Fruit fly (Drosophila melanogaster): Measurements from ENCODE around the gene bif.
A peak's percentile ranks its signal among the peaks of the same experiment; 100 is the strongest.

bif gene

dm6 chrX:11678539-11679040 is at the start of gene bif, which contains the start of gene Vlet (continued):
- peak; percentile 41 for TF ChIP-seq E2f2 (GFP tag; IDR thresholded peaks at IDR 0.05)
- no peak for TF ChIP-seq exex (tag; optimal IDR thresholded peaks at IDR 0.05)
- no peak for TF ChIP-seq sens-2 (GFP tag; IDR thresholded peaks at IDR 0.05)
- TF ChIP-seq da (GFP tag; optimal IDR thresholded peaks at IDR 0.05) = no peak
- TF ChIP-seq fd102C (GFP tag; optimal IDR thresholded peaks at IDR 0.05) = no peak
- no peak for TF ChIP-seq CG14050 (GFP tag; IDR thresholded peaks at IDR 0.05)
- TF ChIP-seq emc (GFP tag; optimal IDR thresholded peaks at IDR 0.05) = no peak
- peak; percentile 78 for TF ChIP-seq CG13775 (GFP tag; optimal IDR thresholded peaks at IDR 0.05)
- no peak for TF ChIP-seq CG11398 (GFP tag; optimal IDR thresholded peaks at IDR 0.05)
- no peak for TF ChIP-seq CG8478 (optimal IDR thresholded peaks at IDR 0.05)
- peak; percentile 46 for TF ChIP-seq ssp (GFP tag; IDR thresholded peaks at IDR 0.05)
- no peak for TF ChIP-seq CG43689 (GFP tag; IDR thresholded peaks at IDR 0.05)
- no peak for TF ChIP-seq CG17912 (GFP tag; optimal IDR thresholded peaks at IDR 0.05)
- peak; percentile 41 for TF ChIP-seq CG12155 (GFP tag; optimal IDR thresholded peaks at IDR 0.05)
- TF ChIP-seq dan (GFP tag; IDR thresholded peaks at IDR 0.05) = no peak
- peak; percentile 58 for TF ChIP-seq BtbVII (GFP tag; optimal IDR thresholded peaks at IDR 0.05)
- TF ChIP-seq HLH4C (GFP tag; IDR thresholded peaks at IDR 0.05; ENCODE audit: partially characterized antibody) = peak; percentile 57; the same call in 2 of the 3 replicates
- TF ChIP-seq trem (tag; optimal IDR thresholded peaks at IDR 0.05) = peak; percentile 65
- TF ChIP-seq Fer1 (GFP tag; optimal IDR thresholded peaks at IDR 0.05) = peak; percentile 55
- peak; percentile 36; the same call in 1 of the 2 replicates for TF ChIP-seq hbn (GFP tag; IDR thresholded peaks at IDR 0.05; ENCODE audit: partially characterized antibody)
- TF ChIP-seq CG7745 (tag; optimal IDR thresholded peaks at IDR 0.05) = no peak
- TF ChIP-seq Scr (GFP tag; IDR thresholded peaks at IDR 0.05; ENCODE audit: partially characterized antibody) = peak; percentile 62
- 0 out of 2 replicates have a peak, but pooled peaks have one; percentile 49 for TF ChIP-seq ato (GFP tag; IDR thresholded peaks at IDR 0.05; ENCODE audit: partially characterized antibody)
- no peak for TF ChIP-seq pb (GFP tag; optimal IDR thresholded peaks at IDR 0.05)
- TF ChIP-seq Camta (GFP tag; optimal IDR thresholded peaks at IDR 0.05) = peak; percentile 20
- peak; percentile 67 for TF ChIP-seq az2 (GFP tag; optimal IDR thresholded peaks at IDR 0.05)
- peak; percentile 56 for TF ChIP-seq unpg (GFP tag; optimal IDR thresholded peaks at IDR 0.05)
- TF ChIP-seq Ada2b (GFP tag; IDR thresholded peaks at IDR 0.05) = 0 out of 2 replicates have a peak, but pooled peaks have one; percentile 13
- peak; percentile 76 for TF ChIP-seq row (GFP tag; IDR thresholded peaks at IDR 0.05)
- TF ChIP-seq CG2199 (GFP tag; IDR thresholded peaks at IDR 0.05) = no peak
- TF ChIP-seq CG12391 (tag; optimal IDR thresholded peaks at IDR 0.05) = peak; percentile 77
- TF ChIP-seq CHES-1-like (GFP tag; optimal IDR thresholded peaks at IDR 0.05) = no peak
- TF ChIP-seq CG10431 (GFP tag; optimal IDR thresholded peaks at IDR 0.05) = peak; percentile 24
- TF ChIP-seq pan (optimal IDR thresholded peaks at IDR 0.05) = no peak
- peak in 1 of 2 experiments; percentile 49 for TF ChIP-seq pan (GFP tag; optimal IDR thresholded peaks at IDR 0.05 in 1 of 2, IDR thresholded peaks at IDR 0.05 in 1 of 2)
- TF ChIP-seq rib (GFP tag; IDR thresholded peaks at IDR 0.05) = no peak
- no peak for TF ChIP-seq wor (GFP tag; IDR thresholded peaks at IDR 0.05)
- peak; percentile 31; the same call in 1 of the 2 replicates for TF ChIP-seq CG6272 (GFP tag; IDR thresholded peaks at IDR 0.05)
- no peak for TF ChIP-seq gsb (GFP tag; IDR thresholded peaks at IDR 0.05)
- TF ChIP-seq Dek (tag; optimal IDR thresholded peaks at IDR 0.05) = peak; percentile 40
- TF ChIP-seq CG4360 (GFP tag; IDR thresholded peaks at IDR 0.05) = no peak
- TF ChIP-seq CG15269 (tag; optimal IDR thresholded peaks at IDR 0.05) = peak; percentile 78
- no peak for TF ChIP-seq schlank (tag; optimal IDR thresholded peaks at IDR 0.05)
- no peak for TF ChIP-seq Eip74EF (GFP tag; optimal IDR thresholded peaks at IDR 0.05)
- TF ChIP-seq jing (GFP tag; optimal IDR thresholded peaks at IDR 0.05) = no peak
- no peak for TF ChIP-seq CG2202 (tag; optimal IDR thresholded peaks at IDR 0.05)
- no peak for TF ChIP-seq ash1 (GFP tag; optimal IDR thresholded peaks at IDR 0.05)
- TF ChIP-seq Hmr (GFP tag; optimal IDR thresholded peaks at IDR 0.05) = peak; percentile 71
- TF ChIP-seq sr (GFP tag; IDR thresholded peaks at IDR 0.05) = no peak
- peak; percentile 32 for TF ChIP-seq CG10654 (GFP tag; optimal IDR thresholded peaks at IDR 0.05)
- TF ChIP-seq Vsx1 (GFP tag; optimal IDR thresholded peaks at IDR 0.05) = no peak

Data from whole organism, embryonic.